Worm (Caenorhabditis elegans) whole organism, L2 larva: Measurements from ENCODE around the gene mfsd-10.

Experiments used
- ZK546.5 ChIP-seq: sonication (generic microtip); optimal IDR thresholded peaks from 2 replicates; lab custom pipeline; 2017; ENCODE audit warnings: missing biosample characterization, missing genetic modification characterization
- blmp-1 ChIP-seq: sonication (generic microtip); optimal IDR thresholded peaks from 2 replicates; lab custom pipeline; 2017; ENCODE audit warnings: missing genetic modification characterization, mild to moderate bottlenecking, missing compliant biosample characterization, antibody characterized with exemption, moderate library complexity; ENCODE audit not compliant: insufficient read depth
- crh-2 ChIP-seq: sonication (generic microtip); optimal IDR thresholded peaks from 2 replicates; lab custom pipeline; 2017; ENCODE audit warnings: missing biosample characterization, missing genetic modification characterization
- elt-1 ChIP-seq: fragments of 150-350 bp; optimal IDR thresholded peaks from 2 replicates; lab custom pipeline; 2014; ENCODE audit warnings: missing biosample characterization, missing genetic modification characterization
- mbf-1 ChIP-seq: sonication (generic microtip); optimal IDR thresholded peaks from 2 replicates; lab custom pipeline; 2017; ENCODE audit warnings: missing biosample characterization, missing genetic modification characterization
- nhr-6 ChIP-seq: fragments of 150-350 bp; optimal IDR thresholded peaks from 2 replicates; lab custom pipeline; 2014; ENCODE audit warnings: missing biosample characterization, missing genetic modification characterization
- nhr-77 ChIP-seq: fragments of 150-350 bp; optimal IDR thresholded peaks from 2 replicates; lab custom pipeline; 2014; ENCODE audit warnings: missing biosample characterization, missing genetic modification characterization
- snpc-4 ChIP-seq: fragments of 150-350 bp; optimal IDR thresholded peaks from 2 replicates; lab custom pipeline; 2014; ENCODE audit warnings: missing biosample characterization, missing genetic modification characterization
- ztf-11 ChIP-seq: sonication (generic microtip); optimal IDR thresholded peaks from 2 replicates; lab custom pipeline; 2017; ENCODE audit warnings: missing biosample characterization, missing genetic modification characterization

ce11 chrX:17338944-17339343, 29.5 kb downstream of the mfsd-10 start:
- TF ChIP-seq nhr-77 (tag; lab: Kevin White, UChicago) (no peak), elt-1 (tag; lab: Kevin White, UChicago) (no peak), mbf-1 (tag; lab: Kevin White, UChicago) (no peak), ztf-11 (tag; lab: Kevin White, UChicago) (no peak), crh-2 (tag; lab: Kevin White, UChicago) (no peak), snpc-4 (tag; lab: Kevin White, UChicago) (no peak), ZK546.5 (tag; lab: Kevin White, UChicago) (no peak), nhr-6 (tag; lab: Kevin White, UChicago) (no peak), blmp-1 (tag; lab: Kevin White, UChicago) (no peak)
